Worm (Caenorhabditis elegans): Measurements from ENCODE around the gene C50B6.3.
A peak's percentile ranks its signal among the peaks of the same experiment; 100 is the strongest.

The C50B6.3 gene

ce11 chrV:13330919-13331318, 17.5 kb downstream of the C50B6.3 start, which contains the start of gene nhr-129 (continued):
- TF ChIP-seq egrh-3 (GFP tag; IDR thresholded peaks at IDR 0.05) (no peak), K11D2.4 (GFP tag; IDR thresholded peaks at IDR 0.05) (no peak), sea-2 (GFP tag; IDR thresholded peaks at IDR 0.05) (no peak)

- no peak for TF ChIP-seq hlh-26 (GFP tag; conservative IDR thresholded peaks at IDR 0.05)
- TF ChIP-seq dpl-1 (GFP tag; optimal IDR thresholded peaks at IDR 0.05): no peak
- no peak for TF ChIP-seq nhr-120 (GFP tag; IDR thresholded peaks at IDR 0.05)
- TF ChIP-seq ztf-22 (GFP tag; optimal IDR thresholded peaks at IDR 0.05): no peak
- TF ChIP-seq nhr-80 (tag; optimal IDR thresholded peaks at IDR 0.05): peak; percentile 62
- no peak for TF ChIP-seq tbx-9 (tag; optimal IDR thresholded peaks at IDR 0.05; ENCODE audit: borderline replicate concordance)
- TF ChIP-seq sptf-2 (GFP tag; optimal IDR thresholded peaks at IDR 0.05): no peak
These were observed 20.2 kb downstream of the C50B6.3 start, which contains the start of gene nhr-168 for ce11 chrV:13333386-13334180. TSS of gene nhr-168 (minus strand) at chrV:13333871.

- TF ChIP-seq die-1 (tag; optimal IDR thresholded peaks at IDR 0.05): no peak
- no peak for TF ChIP-seq Y53G8AR.9 (GFP tag; conservative IDR thresholded peaks at IDR 0.05)
- TF ChIP-seq efl-1 (GFP tag; optimal IDR thresholded peaks at IDR 0.05): no peak
These were observed 21.1 kb downstream of the C50B6.3 start for ce11 chrV:13334447-13334846.

- TF ChIP-seq die-1 (tag; optimal IDR thresholded peaks at IDR 0.05): no peak
- TF ChIP-seq zfh-2 (GFP tag; conservative IDR thresholded peaks at IDR 0.05): no peak
- no peak for TF ChIP-seq bed-1 (GFP tag; IDR thresholded peaks at IDR 0.05)
- TF ChIP-seq cebp-2 (GFP tag; IDR thresholded peaks at IDR 0.05): no peak
- TF ChIP-seq cebp-1 (GFP tag; IDR thresholded peaks at IDR 0.05): no peak
- TF ChIP-seq cebp-1 (tag; optimal IDR thresholded peaks at IDR 0.05): no peak
- TF ChIP-seq F10E7.11 (tag; optimal IDR thresholded peaks at IDR 0.05): no peak
- no peak for TF ChIP-seq rec-8 (tag; optimal IDR thresholded peaks at IDR 0.05)
- TF ChIP-seq F23B12.7 (tag; optimal IDR thresholded peaks at IDR 0.05; ENCODE audit: insufficient read depth): no peak
- no peak for TF ChIP-seq snpc-1.3 (tag; optimal IDR thresholded peaks at IDR 0.05; ENCODE audit: insufficient read depth)
- no peak for TF ChIP-seq ztf-18 (tag; optimal IDR thresholded peaks at IDR 0.05)
- no peak for TF ChIP-seq lag-1 (GFP tag; IDR thresholded peaks at IDR 0.05)
These were observed 22.6 kb downstream of the C50B6.3 start, which contains the start of gene C50B6.9 for ce11 chrV:13335883-13336419. TSS of gene C50B6.9 (plus strand) at chrV:13336369.

ce11 chrV:13338037-13338436, 24.7 kb downstream of the C50B6.3 start:
- TF ChIP-seq ceh-27 (GFP tag; optimal IDR thresholded peaks at IDR 0.05) (no peak), ztf-6 (GFP tag; IDR thresholded peaks at IDR 0.05) (no peak), unc-130 (GFP tag; optimal IDR thresholded peaks at IDR 0.05) (no peak), D2030.7 (GFP tag; IDR thresholded peaks at IDR 0.05) (no peak), efl-1 (GFP tag; optimal IDR thresholded peaks at IDR 0.05) (no peak), F57C9.4 (tag; optimal IDR thresholded peaks at IDR 0.05) (no peak), ceh-91 (GFP tag; IDR thresholded peaks at IDR 0.05) (no peak), B0035.1 (tag; optimal IDR thresholded peaks at IDR 0.05) (no peak), pha-4 (tag; optimal IDR thresholded peaks at IDR 0.05) (no peak), nfya-1 (tag; optimal IDR thresholded peaks at IDR 0.05; ENCODE audit: borderline replicate concordance, insufficient read depth) (no peak), snpc-3.4 (tag; optimal IDR thresholded peaks at IDR 0.05) (no peak), lag-1 (GFP tag; IDR thresholded peaks at IDR 0.05) (no peak), ztf-3 (GFP tag; optimal IDR thresholded peaks at IDR 0.05) (no peak)
